Worm (Caenorhabditis elegans): ENCODE data around the gene nas-12.

nas-12 gene

ce11 chrIV:10216078-10216477 is 7.7 kb upstream of the nas-12 start, which contains the start of gene col-124:
Gene col-124, plus strand, starts transcription at chrIV:10216451.
- TF ChIP-seq W03F9.2 (tag; optimal IDR thresholded peaks at IDR 0.05) (no peak), dao-5 (tag; optimal IDR thresholded peaks at IDR 0.05) (no peak), him-1 (tag; optimal IDR thresholded peaks at IDR 0.05) (no peak)

- no peak for TF ChIP-seq W03F9.2 (tag; optimal IDR thresholded peaks at IDR 0.05)
- no peak for TF ChIP-seq him-1 (tag; optimal IDR thresholded peaks at IDR 0.05)
- TF ChIP-seq dao-5 (tag; optimal IDR thresholded peaks at IDR 0.05): no peak
These were observed 7.0 kb upstream of the nas-12 start for ce11 chrIV:10216704-10217296.

- TF ChIP-seq him-1 (tag; optimal IDR thresholded peaks at IDR 0.05) (no peak), dao-5 (tag; optimal IDR thresholded peaks at IDR 0.05) (no peak), W03F9.2 (tag; optimal IDR thresholded peaks at IDR 0.05) (no peak)
These were observed 4.6 kb upstream of the nas-12 start, which contains the start of gene qns-1 for ce11 chrIV:10219208-10219607. Gene qns-1, minus strand, starts transcription at chrIV:10219308.

ce11 chrIV:10221187-10221586 is 2.6 kb upstream of the nas-12 start, which contains the start of gene tram-1:
Gene tram-1, minus strand, starts transcription at chrIV:10221287.
- no peak for TF ChIP-seq him-1 (tag; optimal IDR thresholded peaks at IDR 0.05)
- TF ChIP-seq W03F9.2 (tag; optimal IDR thresholded peaks at IDR 0.05): no peak
- TF ChIP-seq dao-5 (tag; optimal IDR thresholded peaks at IDR 0.05): no peak

- TF ChIP-seq dao-5 (tag; optimal IDR thresholded peaks at IDR 0.05) (no peak), W03F9.2 (tag; optimal IDR thresholded peaks at IDR 0.05) (no peak), him-1 (tag; optimal IDR thresholded peaks at IDR 0.05) (peak; percentile 7)
These were observed 1.7 kb upstream of the nas-12 start, which contains the start of gene C24F3.2 for ce11 chrIV:10222122-10222589. Gene C24F3.2, plus strand, starts transcription at chrIV:10222539.

- TF ChIP-seq dao-5 (tag; optimal IDR thresholded peaks at IDR 0.05) (no peak), him-1 (tag; optimal IDR thresholded peaks at IDR 0.05) (no peak), W03F9.2 (tag; optimal IDR thresholded peaks at IDR 0.05) (no peak)
These were observed 3.7 kb downstream of the nas-12 start, which contains the start of gene F01G10.6 for ce11 chrIV:10227534-10227933. Gene F01G10.6, minus strand, starts transcription at chrIV:10227634.

- TF ChIP-seq dao-5 (tag; optimal IDR thresholded peaks at IDR 0.05) (no peak), him-1 (tag; optimal IDR thresholded peaks at IDR 0.05) (no peak), W03F9.2 (tag; optimal IDR thresholded peaks at IDR 0.05) (no peak)
These were observed 7.1 kb downstream of the nas-12 start, which contains the start of gene F01G10.5 for ce11 chrIV:10230971-10231370. Gene F01G10.5, minus strand, starts transcription at chrIV:10231071.

ce11 chrIV:10232456-10232855 is 8.6 kb downstream of the nas-12 start, which contains the start of gene F01G10.4:
Gene F01G10.4, minus strand, starts transcription at chrIV:10232556.
- TF ChIP-seq W03F9.2 (tag; optimal IDR thresholded peaks at IDR 0.05) (no peak), him-1 (tag; optimal IDR thresholded peaks at IDR 0.05) (no peak), dao-5 (tag; optimal IDR thresholded peaks at IDR 0.05) (no peak)

- no peak for TF ChIP-seq dao-5 (tag; optimal IDR thresholded peaks at IDR 0.05)
- TF ChIP-seq W03F9.2 (tag; optimal IDR thresholded peaks at IDR 0.05): no peak
- no peak for TF ChIP-seq him-1 (tag; optimal IDR thresholded peaks at IDR 0.05)
These were observed 11.5 kb downstream of the nas-12 start, which contains the start of gene ech-9 for ce11 chrIV:10235279-10235829. Gene ech-9, minus strand, starts transcription at chrIV:10235329.

- no peak for TF ChIP-seq him-1 (tag; optimal IDR thresholded peaks at IDR 0.05)
- no peak for TF ChIP-seq dao-5 (tag; optimal IDR thresholded peaks at IDR 0.05)
- no peak for TF ChIP-seq W03F9.2 (tag; optimal IDR thresholded peaks at IDR 0.05)
These were observed 12.3 kb downstream of the nas-12 start for ce11 chrIV:10236106-10236505.

- no peak for TF ChIP-seq him-1 (tag; optimal IDR thresholded peaks at IDR 0.05)
- no peak for TF ChIP-seq dao-5 (tag; optimal IDR thresholded peaks at IDR 0.05)
- TF ChIP-seq W03F9.2 (tag; optimal IDR thresholded peaks at IDR 0.05): no peak
These were observed 15.2 kb downstream of the nas-12 start, which contains the start of gene ech-8 for ce11 chrIV:10239045-10239444. Gene ech-8, minus strand, starts transcription at chrIV:10239176.

- TF ChIP-seq him-1 (tag; optimal IDR thresholded peaks at IDR 0.05) (no peak), dao-5 (tag; optimal IDR thresholded peaks at IDR 0.05) (no peak), W03F9.2 (tag; optimal IDR thresholded peaks at IDR 0.05) (no peak)
These were observed 17.8 kb downstream of the nas-12 start, which contains the start of gene lipl-7 for ce11 chrIV:10241659-10242058. Gene lipl-7, minus strand, starts transcription at chrIV:10241823.

ce11 chrIV:10242458-10243123 is 18.8 kb downstream of the nas-12 start:
- no peak for TF ChIP-seq W03F9.2 (tag; optimal IDR thresholded peaks at IDR 0.05)
- no peak for TF ChIP-seq him-1 (tag; optimal IDR thresholded peaks at IDR 0.05)
- TF ChIP-seq dao-5 (tag; optimal IDR thresholded peaks at IDR 0.05): no peak

ce11 chrIV:10243276-10243675 is 19.5 kb downstream of the nas-12 start, which contains the start of gene tkt-1:
Gene tkt-1, plus strand, starts transcription at chrIV:10243612.
- TF ChIP-seq dao-5 (tag; optimal IDR thresholded peaks at IDR 0.05) (no peak), W03F9.2 (tag; optimal IDR thresholded peaks at IDR 0.05) (no peak), him-1 (tag; optimal IDR thresholded peaks at IDR 0.05) (no peak)
